Worm (Caenorhabditis elegans) whole organism, L1 larva: ENCODE data around the gene clc-12.

Experiments used
- C34B4.2 ChIP-seq: sonication (generic microtip); optimal IDR thresholded peaks from 2 replicates; lab custom pipeline; 2017; ENCODE audit warnings: mild to moderate bottlenecking, missing genetic modification characterization, missing compliant biosample characterization
- ceh-82 ChIP-seq, 3 experiments: fragments of 150-350 bp in 1 of 3; sonication (generic microtip) in 2 of 3; optimal IDR thresholded peaks; 2 replicates each; lab custom pipeline; 2014 to 2017; ENCODE audit warnings: missing biosample characterization in 3 of 3, missing genetic modification characterization in 3 of 3
- lin-14 ChIP-seq: fragments of 200-800 bp; sonication (Bioruptor generic); optimal IDR thresholded peaks from 2 replicates; lab custom pipeline; 2018; ENCODE audit warnings: mild to moderate bottlenecking, missing genetic modification characterization, moderate library complexity, missing compliant biosample characterization
- nhr-12 ChIP-seq: sonication (generic microtip); optimal IDR thresholded peaks from 2 replicates; lab custom pipeline; 2017; ENCODE audit warnings: missing biosample characterization, missing genetic modification characterization
- nhr-28 ChIP-seq: fragments of 150-350 bp; optimal IDR thresholded peaks from 2 replicates; lab custom pipeline; 2014; ENCODE audit warnings: missing biosample characterization, missing genetic modification characterization

ce11 chrV:17016787-17017186 lies 7.6 kb upstream of the clc-12 start, which contains the start of gene srh-97:
- TF ChIP-seq lin-14 (GFP tag; lab: Kevin White, UChicago) (no peak), nhr-12 (tag; lab: Kevin White, UChicago) (no peak), ceh-82 (tag; optimal IDR thresholded peaks at IDR 0.05; lab: Kevin White, UChicago) (no peak), nhr-28 (tag; lab: Kevin White, UChicago) (no peak), C34B4.2 (tag; lab: Kevin White, UChicago) (no peak)
